Worm (Caenorhabditis elegans): ENCODE measurements around the gene T01B4.3.

The T01B4.3 gene

DNA sequence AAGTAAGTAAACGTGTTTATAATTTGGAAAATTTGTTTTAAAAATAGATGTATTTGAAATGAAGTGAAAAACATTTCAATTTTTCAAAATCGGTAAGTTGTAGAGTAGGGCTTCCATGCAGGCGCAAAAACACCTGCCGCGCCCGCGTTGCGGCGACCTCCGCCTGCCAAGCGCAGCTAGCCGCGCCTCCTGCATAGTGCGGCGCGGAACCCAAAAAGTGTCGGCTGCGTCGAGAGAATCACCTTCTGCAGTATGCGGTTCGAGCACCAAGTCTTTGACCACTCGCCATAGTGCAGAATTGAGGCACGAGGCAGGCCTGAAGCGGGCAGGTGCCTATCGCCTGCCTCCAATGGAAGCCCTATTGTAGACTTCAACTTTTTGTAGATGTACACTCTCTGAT lies 7.8 kb downstream of the T01B4.3 start:
- TF ChIP-seq ama-1 (optimal IDR thresholded peaks at IDR 0.05) (no peak), unc-39 (tag; optimal IDR thresholded peaks at IDR 0.05) (no peak), snpc-4 (tag; optimal IDR thresholded peaks at IDR 0.05) (peak; percentile 23), pqm-1 (tag; optimal IDR thresholded peaks at IDR 0.05) (no peak), daf-12 (tag; optimal IDR thresholded peaks at IDR 0.05) (no peak), ceh-82 (tag; optimal IDR thresholded peaks at IDR 0.05) (no peak)

DNA sequence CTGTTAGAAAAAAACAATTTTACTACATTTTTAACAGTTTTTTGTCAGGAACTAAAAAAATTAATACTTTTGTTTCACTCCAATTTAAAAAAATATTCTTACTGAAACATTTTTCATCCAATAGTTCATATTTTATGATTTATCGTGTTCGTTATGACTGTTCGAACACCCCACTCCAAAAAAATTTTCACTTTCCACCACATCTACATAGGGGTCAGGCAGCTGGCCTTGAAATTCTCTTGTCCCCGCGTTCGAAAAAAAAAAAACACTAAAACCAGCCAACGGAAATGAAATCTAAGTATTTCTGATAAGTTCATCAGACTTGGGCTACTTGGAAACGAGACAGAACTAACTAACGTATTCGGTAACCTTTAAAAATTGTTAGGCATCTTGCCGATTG lies 11.4 kb downstream of the T01B4.3 start, which contains the start of gene twk-22:
Gene twk-22 (plus strand): TSS at position 301 of the 400 bp plus-strand sequence.
- no peak for TF ChIP-seq ztf-4 (tag; optimal IDR thresholded peaks at IDR 0.05)
- TF ChIP-seq nhr-43 (tag; optimal IDR thresholded peaks at IDR 0.05; ENCODE audit: poor library complexity, severe bottlenecking), result no peak
- TF ChIP-seq nfya-1 (tag; optimal IDR thresholded peaks at IDR 0.05; ENCODE audit: insufficient read depth), result no peak
- no peak for TF ChIP-seq jun-1 (tag; optimal IDR thresholded peaks at IDR 0.05)
- no peak for TF ChIP-seq elt-1 (tag; optimal IDR thresholded peaks at IDR 0.05)
- TF ChIP-seq daf-12 (tag; optimal IDR thresholded peaks at IDR 0.05), result no peak
- TF ChIP-seq ceh-16 (tag; optimal IDR thresholded peaks at IDR 0.05), result no peak
- no peak for TF ChIP-seq nhr-25 (tag; optimal IDR thresholded peaks at IDR 0.05)
- no peak for TF ChIP-seq ama-1 (optimal IDR thresholded peaks at IDR 0.05)
- TF ChIP-seq nhr-28 (tag; optimal IDR thresholded peaks at IDR 0.05), result no peak
- no peak for TF ChIP-seq ZK546.5 (tag; optimal IDR thresholded peaks at IDR 0.05)

DNA sequence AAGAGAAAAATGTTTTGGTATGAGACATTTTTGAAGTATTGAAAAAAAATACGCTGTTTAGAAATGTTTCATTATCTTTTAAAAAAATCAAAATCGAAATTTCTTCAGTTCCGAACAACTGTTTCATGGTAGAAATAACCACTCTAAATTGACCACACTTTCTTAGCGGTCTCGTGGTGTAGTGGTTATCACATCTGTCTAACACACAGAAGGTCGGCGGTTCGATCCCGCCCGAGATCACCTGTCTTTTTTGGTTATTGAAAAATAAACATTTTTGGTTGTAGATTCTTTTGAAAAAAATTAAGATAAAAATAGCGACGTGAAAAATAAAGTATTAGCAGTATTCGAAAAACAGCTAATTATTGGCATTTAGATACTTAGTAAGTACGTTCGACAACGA lies 17.1 kb downstream of the T01B4.3 start:
- TF ChIP-seq unc-62 (GFP tag; optimal IDR thresholded peaks at IDR 0.05) (no peak), nhr-12 (tag; optimal IDR thresholded peaks at IDR 0.05) (no peak), ceh-16 (tag; optimal IDR thresholded peaks at IDR 0.05) (no peak), hmg-11 (tag; optimal IDR thresholded peaks at IDR 0.05) (no peak), egl-27 (tag; optimal IDR thresholded peaks at IDR 0.05) (no peak), nhr-28 (tag; optimal IDR thresholded peaks at IDR 0.05) (no peak), skn-1 (tag; optimal IDR thresholded peaks at IDR 0.05) (no peak), snpc-4 (tag; optimal IDR thresholded peaks at IDR 0.05) (no peak), unc-39 (tag; optimal IDR thresholded peaks at IDR 0.05) (no peak), nhr-23 (tag; optimal IDR thresholded peaks at IDR 0.05) (peak; percentile 4), elt-3 (tag; optimal IDR thresholded peaks at IDR 0.05) (no peak), lin-15B (tag; optimal IDR thresholded peaks at IDR 0.05) (no peak), pqm-1 (tag; optimal IDR thresholded peaks at IDR 0.05) (peak; percentile 21), ceh-9 (tag; optimal IDR thresholded peaks at IDR 0.05) (no peak), nhr-25 (tag; optimal IDR thresholded peaks at IDR 0.05) (peak; percentile 14), elt-2 (tag; optimal IDR thresholded peaks at IDR 0.05) (peak; percentile 43), nhr-11 (tag; optimal IDR thresholded peaks at IDR 0.05) (no peak)

DNA sequence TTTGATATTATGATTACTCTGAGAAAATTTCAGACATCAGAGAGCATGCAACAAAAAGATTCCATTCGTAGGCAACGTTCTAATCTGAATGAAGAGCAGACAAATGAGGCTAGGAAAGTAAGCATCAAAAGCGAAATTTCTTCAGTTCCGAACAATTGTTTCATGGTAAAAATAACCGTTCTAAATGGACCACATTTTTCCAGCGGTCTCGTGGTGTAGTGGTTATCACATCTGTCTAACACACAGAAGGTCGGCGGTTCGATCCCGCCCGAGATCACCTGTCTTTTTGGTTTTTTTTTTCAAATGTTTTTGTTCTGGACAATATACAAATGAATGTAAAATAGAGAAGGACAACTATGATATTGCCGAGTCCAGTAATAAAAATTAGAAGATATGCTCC lies 17.7 kb downstream of the T01B4.3 start, which contains the start of gene twk-21:
Gene twk-21 (plus strand): TSS at position 34 of the 400 bp plus-strand sequence.
- no peak for TF ChIP-seq lin-15B (tag; optimal IDR thresholded peaks at IDR 0.05)
- no peak for TF ChIP-seq ceh-28 (tag; optimal IDR thresholded peaks at IDR 0.05)
- no peak for TF ChIP-seq nhr-67 (tag; optimal IDR thresholded peaks at IDR 0.05)
- no peak for TF ChIP-seq nhr-12 (tag; optimal IDR thresholded peaks at IDR 0.05)
- TF ChIP-seq pha-4 (tag; optimal IDR thresholded peaks at IDR 0.05), result no peak

DNA sequence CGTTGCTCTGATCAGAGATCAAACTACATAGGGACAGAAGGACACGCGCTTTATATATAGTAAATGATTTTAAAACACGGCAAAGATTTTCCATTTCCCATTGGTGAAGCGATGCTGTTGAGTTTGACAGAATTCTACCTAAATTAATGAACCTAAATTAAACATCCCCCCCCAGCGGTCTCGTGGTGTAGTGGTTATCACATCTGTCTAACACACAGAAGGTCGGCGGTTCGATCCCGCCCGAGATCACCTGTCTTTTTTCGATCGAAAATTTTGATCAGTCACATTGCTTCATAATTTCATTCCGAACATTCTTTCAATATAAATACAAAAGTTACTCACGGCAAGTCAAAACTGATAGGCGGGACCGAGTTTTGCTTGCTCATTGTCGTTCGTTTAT lies 18.3 kb downstream of the T01B4.3 start:
- TF ChIP-seq nhr-43 (tag; optimal IDR thresholded peaks at IDR 0.05; ENCODE audit: poor library complexity, severe bottlenecking) (peak; percentile 6), elt-2 (tag; optimal IDR thresholded peaks at IDR 0.05) (peak; percentile 19)

DNA sequence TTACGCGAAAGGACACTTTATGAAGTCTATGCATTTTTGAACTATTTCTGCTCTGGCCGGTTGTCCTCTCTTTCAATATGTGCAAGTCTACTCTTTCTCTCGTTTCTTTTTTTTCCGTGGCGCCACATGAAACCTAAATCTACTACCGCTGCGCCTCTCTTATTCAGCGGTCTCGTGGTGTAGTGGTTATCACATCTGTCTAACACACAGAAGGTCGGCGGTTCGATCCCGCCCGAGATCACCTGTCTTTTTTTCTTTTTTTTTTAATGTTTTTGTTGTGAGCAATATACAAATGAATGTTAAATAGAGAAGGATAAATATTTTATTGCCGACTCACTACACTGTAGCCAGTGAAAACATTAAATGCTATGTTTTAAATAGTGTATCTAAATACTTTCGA lies 19.4 kb downstream of the T01B4.3 start:
- TF ChIP-seq elt-2 (tag; optimal IDR thresholded peaks at IDR 0.05) (peak; percentile 12), ZK546.5 (tag; optimal IDR thresholded peaks at IDR 0.05) (no peak), fkh-10 (GFP tag; optimal IDR thresholded peaks at IDR 0.05) (no peak), ceh-82 (tag; optimal IDR thresholded peaks at IDR 0.05) (no peak), snpc-4 (tag; optimal IDR thresholded peaks at IDR 0.05) (peak; percentile 26), nhr-12 (tag; optimal IDR thresholded peaks at IDR 0.05) (no peak), lsy-12 (tag; optimal IDR thresholded peaks at IDR 0.05) (peak; percentile 46), nhr-237 (tag; optimal IDR thresholded peaks at IDR 0.05) (no peak), zag-1 (tag; optimal IDR thresholded peaks at IDR 0.05) (no peak), elt-1 (tag; optimal IDR thresholded peaks at IDR 0.05) (no peak), fkh-2 (tag; optimal IDR thresholded peaks at IDR 0.05) (no peak), ceh-9 (tag; optimal IDR thresholded peaks at IDR 0.05) (no peak), unc-39 (tag; optimal IDR thresholded peaks at IDR 0.05) (no peak), nhr-77 (tag; optimal IDR thresholded peaks at IDR 0.05) (no peak), lin-39 (tag; optimal IDR thresholded peaks at IDR 0.05) (peak; percentile 49), unc-62 (GFP tag; optimal IDR thresholded peaks at IDR 0.05) (no peak), ceh-16 (tag; optimal IDR thresholded peaks at IDR 0.05) (no peak), R02D3.7 (tag; optimal IDR thresholded peaks at IDR 0.05) (no peak), nhr-23 (tag; optimal IDR thresholded peaks at IDR 0.05) (no peak), nfya-1 (tag; optimal IDR thresholded peaks at IDR 0.05; ENCODE audit: insufficient read depth) (peak; percentile 34), hmg-11 (tag; optimal IDR thresholded peaks at IDR 0.05) (peak; percentile 92), ama-1 (optimal IDR thresholded peaks at IDR 0.05) (no peak), nhr-25 (tag; optimal IDR thresholded peaks at IDR 0.05) (no peak), skn-1 (tag; optimal IDR thresholded peaks at IDR 0.05) (no peak), ztf-11 (tag; optimal IDR thresholded peaks at IDR 0.05) (no peak), eor-1 (tag; optimal IDR thresholded peaks at IDR 0.05) (no peak), ztf-4 (tag; optimal IDR thresholded peaks at IDR 0.05) (peak; percentile 39), nhr-67 (tag; optimal IDR thresholded peaks at IDR 0.05) (no peak), mdl-1 (tag; optimal IDR thresholded peaks at IDR 0.05) (no peak), fos-1 (tag; optimal IDR thresholded peaks at IDR 0.05) (no peak)
